Worm (Caenorhabditis elegans): ENCODE data around the gene F55G1.15.

F55G1.15 gene

ce11 chrIV:7451345-7451744, 49.9 kb downstream of the F55G1.15 start, which contains the start of gene tes-1:
Gene tes-1 (minus strand): TSS chrIV:7451445.
- TF ChIP-seq nhr-11 (tag; optimal IDR thresholded peaks at IDR 0.05) (no peak), pha-4 (tag; optimal IDR thresholded peaks at IDR 0.05) (no peak), nfya-1 (tag; optimal IDR thresholded peaks at IDR 0.05; ENCODE audit: insufficient read depth) (no peak), nhr-12 (tag; optimal IDR thresholded peaks at IDR 0.05) (no peak), nhr-76 (tag; optimal IDR thresholded peaks at IDR 0.05) (no peak), ceh-28 (tag; optimal IDR thresholded peaks at IDR 0.05) (no peak), elt-2 (tag; optimal IDR thresholded peaks at IDR 0.05) (no peak), ama-1 (optimal IDR thresholded peaks at IDR 0.05) (no peak), nhr-25 (tag; optimal IDR thresholded peaks at IDR 0.05) (no peak), mml-1 (tag; optimal IDR thresholded peaks at IDR 0.05) (no peak)

Data from whole organism, L3 larva.